Fruit fly (Drosophila melanogaster) whole organism, embryonic: Measurements from ENCODE around the gene Pnn.
A peak's percentile ranks its signal among the peaks of the same experiment; 100 is the strongest.

Experiments used
- CG10209 ChIP-seq: fragments of 200-800 bp; sonication (Bioruptor generic); optimal IDR thresholded peaks from 3 replicates; lab custom pipeline; 2017; ENCODE audit warnings: missing biosample characterization, mild to moderate bottlenecking, missing genetic modification characterization, missing genetic modification reagents
- CG10462 ChIP-seq: fragments of 200-800 bp; sonication (Bioruptor generic); optimal IDR thresholded peaks from 2 replicates; lab custom pipeline; 2016; ENCODE audit warnings: missing biosample characterization, missing genetic modification characterization
- CG11560 ChIP-seq: fragments of 200-800 bp; sonication (Bioruptor generic); IDR thresholded peaks from 3 replicates; pipeline ENCODE4 v1.3.6; 2022; ENCODE audit warnings: missing biosample characterization, missing genetic modification characterization
- CG12659 ChIP-seq: fragments of 200-800 bp; sonication (Bioruptor generic); optimal IDR thresholded peaks from 3 replicates; lab custom pipeline; 2017; ENCODE audit warnings: mild to moderate bottlenecking, missing biosample characterization, missing genetic modification reagents, missing genetic modification characterization
- CG12744 ChIP-seq: fragments of 200-800 bp; sonication (Bioruptor generic); optimal IDR thresholded peaks from 2 replicates; lab custom pipeline; 2016; ENCODE audit warnings: missing biosample characterization, missing genetic modification characterization
- CG13287 ChIP-seq: fragments of 200-800 bp; sonication (Bioruptor generic); IDR thresholded peaks from 2 replicates; pipeline ENCODE4 v1.3.6; 2022; ENCODE audit warnings: missing biosample characterization, missing genetic modification characterization; ENCODE audit not compliant: partially characterized antibody
- CG14710 ChIP-seq: fragments of 200-800 bp; sonication (Bioruptor generic); optimal IDR thresholded peaks from 3 replicates; lab custom pipeline; 2019; ENCODE audit warnings: missing biosample characterization, mild to moderate bottlenecking, missing genetic modification characterization, moderate library complexity
- CG15601 ChIP-seq: fragments of 200-800 bp; sonication (Bioruptor generic); optimal IDR thresholded peaks from 3 replicates; lab custom pipeline; 2019; ENCODE audit warnings: missing biosample characterization, mild to moderate bottlenecking, missing genetic modification characterization, moderate library complexity
- CG1603 ChIP-seq: fragments of 200-800 bp; sonication (Bioruptor generic); optimal IDR thresholded peaks from 2 replicates; lab custom pipeline; 2019; ENCODE audit warnings: missing biosample characterization, mild to moderate bottlenecking, missing genetic modification characterization, moderate library complexity
- CG16815 ChIP-seq: fragments of 200-800 bp; sonication (Bioruptor generic); optimal IDR thresholded peaks from 3 replicates; lab custom pipeline; 2017; ENCODE audit warnings: missing biosample characterization, mild to moderate bottlenecking, missing genetic modification characterization
- CG17328 ChIP-seq: fragments of 200-800 bp; sonication (Bioruptor generic); IDR thresholded peaks from 2 replicates; pipeline ENCODE4 v1.3.6; 2022; ENCODE audit warnings: missing biosample characterization, missing genetic modification characterization
- CG17829 ChIP-seq: fragments of 200-800 bp; optimal IDR thresholded peaks from 2 replicates; lab custom pipeline; 2019; ENCODE audit warnings: missing biosample characterization, mild to moderate bottlenecking, missing genetic modification characterization, moderate library complexity
- CG30020 ChIP-seq: fragments of 200-800 bp; optimal IDR thresholded peaks from 2 replicates; lab custom pipeline; 2019; ENCODE audit warnings: missing biosample characterization, mild to moderate bottlenecking, missing genetic modification characterization, moderate library complexity
- CG3281 ChIP-seq: fragments of 200-800 bp; sonication (Bioruptor generic); optimal IDR thresholded peaks from 3 replicates; lab custom pipeline; 2017; ENCODE audit warnings: missing biosample characterization, mild to moderate bottlenecking, missing genetic modification characterization
- CG34422 ChIP-seq: fragments of 200-800 bp; sonication (Bioruptor generic); IDR thresholded peaks from 3 replicates; pipeline ENCODE4 v1.3.6; 2022; ENCODE audit warnings: missing biosample characterization, missing genetic modification characterization
- CG4328 ChIP-seq: fragments of 200-800 bp; sonication (Bioruptor generic); optimal IDR thresholded peaks from 3 replicates; lab custom pipeline; 2017; ENCODE audit warnings: missing biosample characterization, missing genetic modification reagents, missing genetic modification characterization
- CG4617 ChIP-seq: fragments of 200-800 bp; sonication (Bioruptor generic); optimal IDR thresholded peaks from 3 replicates; lab custom pipeline; 2016; ENCODE audit warnings: missing biosample characterization, missing genetic modification characterization, borderline replicate concordance
- CG8290 ChIP-seq, 3 experiments: fragments of 200-800 bp; sonication (Bioruptor generic); optimal IDR thresholded peaks; 2 replicates each; lab custom pipeline; 2016 to 2019; ENCODE audit warnings: missing biosample characterization in 3 of 3, missing genetic modification characterization in 3 of 3, mild to moderate bottlenecking in 2 of 3, moderate library complexity in 1 of 3
- CG9215 ChIP-seq: fragments of 200-800 bp; sonication (Bioruptor generic); IDR thresholded peaks from 2 replicates; pipeline ENCODE4 v1.3.6; 2022; ENCODE audit warnings: missing biosample characterization, missing genetic modification characterization
- CoRest ChIP-seq: fragments of 200-800 bp; sonication (Bioruptor generic); optimal IDR thresholded peaks from 3 replicates; lab custom pipeline; 2018; ENCODE audit warnings: missing biosample characterization, mild to moderate bottlenecking, missing genetic modification characterization, moderate library complexity
- D ChIP-seq, 2 experiments: fragments of 200-800 bp in 1 of 2; fragments of >200 bp in 1 of 2; sonication (Bioruptor generic) in 1 of 2; optimal IDR thresholded peaks; 2 replicates in 1 of 2; 3 replicates in 1 of 2; lab custom pipeline; 2017; ENCODE audit warnings: mild to moderate bottlenecking in 1 of 2, missing biosample characterization in 1 of 2, missing genetic modification characterization in 1 of 2, missing genetic modification reagents in 1 of 2
- Dek ChIP-seq: fragments of 200-800 bp; sonication (Bioruptor generic); optimal IDR thresholded peaks from 3 replicates; lab custom pipeline; 2019; ENCODE audit warnings: missing biosample characterization, mild to moderate bottlenecking, missing genetic modification characterization, moderate library complexity
- Dip3 ChIP-seq: fragments of 200-800 bp; sonication (Bioruptor generic); optimal IDR thresholded peaks from 3 replicates; lab custom pipeline; 2016; ENCODE audit warnings: missing biosample characterization, missing genetic modification characterization
- Dref ChIP-seq: fragments of 200-800 bp; sonication (Bioruptor generic); IDR thresholded peaks from 2 replicates; pipeline ENCODE4 v1.3.6; 2022; ENCODE audit warnings: missing biosample characterization, missing genetic modification characterization
- E2f2 ChIP-seq: fragments of 200-800 bp; sonication (Bioruptor generic); IDR thresholded peaks from 2 replicates; pipeline ENCODE4 v1.3.6; 2022; ENCODE audit warnings: missing biosample characterization, missing genetic modification characterization
- Elba2 ChIP-seq: fragments of 200-800 bp; sonication (Bioruptor generic); optimal IDR thresholded peaks from 3 replicates; lab custom pipeline; 2016; ENCODE audit warnings: missing biosample characterization, missing genetic modification characterization
- Ets65A ChIP-seq: fragments of 200-800 bp; sonication (Bioruptor generic); peaks from one replicate; lab custom pipeline; 2016; ENCODE audit warnings: missing biosample characterization, missing genetic modification characterization
- Ets97D ChIP-seq: fragments of 200-800 bp; sonication (Bioruptor generic); optimal IDR thresholded peaks from 3 replicates; lab custom pipeline; 2016; ENCODE audit warnings: missing biosample characterization, missing genetic modification characterization
- HLH4C ChIP-seq: fragments of 200-800 bp; sonication (Bioruptor generic); IDR thresholded peaks from 3 replicates; pipeline ENCODE4 v1.3.6; 2022; ENCODE audit warnings: missing biosample characterization, missing genetic modification characterization; ENCODE audit not compliant: partially characterized antibody
- HmgZ ChIP-seq: fragments of 200-800 bp; sonication (Bioruptor generic); optimal IDR thresholded peaks from 2 replicates; lab custom pipeline; 2018; ENCODE audit warnings: missing biosample characterization, mild to moderate bottlenecking, missing genetic modification characterization
- Lhr ChIP-seq: fragments of 200-800 bp; sonication (Bioruptor generic); optimal IDR thresholded peaks from 3 replicates; lab custom pipeline; 2017; ENCODE audit warnings: mild to moderate bottlenecking, missing biosample characterization, missing genetic modification reagents, missing genetic modification characterization
- Med ChIP-seq: fragments of 200-800 bp; sonication (Bioruptor generic); peaks from one replicate; lab custom pipeline; 2016; ENCODE audit warnings: missing biosample characterization, missing genetic modification characterization, mild to moderate bottlenecking, inconsistent platforms, moderate library complexity
- az2 ChIP-seq: fragments of 200-800 bp; sonication (Bioruptor generic); optimal IDR thresholded peaks from 3 replicates; lab custom pipeline; 2016; ENCODE audit warnings: missing biosample characterization, missing genetic modification characterization
- caup ChIP-seq: fragments of 200-800 bp; sonication (Bioruptor generic); optimal IDR thresholded peaks from 3 replicates; lab custom pipeline; 2017; ENCODE audit warnings: missing biosample characterization, mild to moderate bottlenecking, missing genetic modification characterization, moderate library complexity; ENCODE audit not compliant: severe bottlenecking
- chif ChIP-seq, 2 experiments: fragments of 200-800 bp; sonication (Bioruptor generic); optimal IDR thresholded peaks; 3 replicates each; lab custom pipeline; 2016; ENCODE audit warnings: missing biosample characterization in 2 of 2, missing genetic modification characterization in 2 of 2
- dati ChIP-seq: fragments of 200-800 bp; sonication (Bioruptor generic); IDR thresholded peaks from 2 replicates; pipeline ENCODE4 v1.3.6; 2022; ENCODE audit warnings: missing biosample characterization, missing genetic modification characterization
- grau ChIP-seq: fragments of 200-800 bp; optimal IDR thresholded peaks from 3 replicates; lab custom pipeline; 2019; ENCODE audit warnings: missing biosample characterization, mild to moderate bottlenecking, missing genetic modification characterization, moderate library complexity
- nom ChIP-seq: fragments of 200-800 bp; sonication (Bioruptor generic); optimal IDR thresholded peaks from 2 replicates; lab custom pipeline; 2017; ENCODE audit warnings: missing biosample characterization, missing genetic modification characterization, mild to moderate bottlenecking, moderate library complexity, missing genetic modification reagents
- onecut ChIP-seq: fragments of 200-800 bp; sonication (Bioruptor generic); IDR thresholded peaks from 2 replicates; pipeline ENCODE4 v1.3.6; 2022; ENCODE audit warnings: missing biosample characterization, missing genetic modification characterization
- pita ChIP-seq: fragments of 200-800 bp; sonication (Bioruptor generic); optimal IDR thresholded peaks from 2 replicates; lab custom pipeline; 2017; ENCODE audit warnings: missing biosample characterization, mild to moderate bottlenecking, missing genetic modification characterization
- pnt ChIP-seq: fragments of 200-800 bp; sonication (Bioruptor generic); optimal IDR thresholded peaks from 3 replicates; lab custom pipeline; 2016; ENCODE audit warnings: missing biosample characterization, missing genetic modification characterization
- sens ChIP-seq: fragments of 200-800 bp; sonication (Bioruptor generic); peaks from one replicate; lab custom pipeline; 2016; ENCODE audit warnings: missing biosample characterization, missing genetic modification characterization
- stc ChIP-seq: fragments of 200-800 bp; sonication (Bioruptor generic); IDR thresholded peaks from 2 replicates; pipeline ENCODE4 v1.3.6; 2022; ENCODE audit warnings: missing biosample characterization, missing genetic modification characterization
- sug ChIP-seq: fragments of 200-800 bp; optimal IDR thresholded peaks from 2 replicates; lab custom pipeline; 2019; ENCODE audit warnings: missing biosample characterization, mild to moderate bottlenecking, missing genetic modification characterization, moderate library complexity
- tgo ChIP-seq: fragments of 200-800 bp; sonication (Bioruptor generic); IDR thresholded peaks from 3 replicates; pipeline ENCODE4 v1.3.6; 2022; ENCODE audit warnings: missing biosample characterization, missing genetic modification characterization
- tna ChIP-seq: fragments of 200-800 bp; sonication (Bioruptor generic); IDR thresholded peaks from 2 replicates; pipeline ENCODE4 v1.3.6; 2022; ENCODE audit warnings: missing biosample characterization, missing genetic modification characterization; ENCODE audit not compliant: partially characterized antibody
- ttk ChIP-seq: fragments of 200-800 bp; sonication (Bioruptor generic); IDR thresholded peaks from 2 replicates; pipeline ENCODE4 v2.1.2; 2022; ENCODE audit warnings: missing biosample characterization, missing genetic modification characterization

Gene Pnn

dm6 chr3R:9784341-9785062 lies 43.8 kb downstream of the Pnn start, which contains the start of the genes MtnA and CG8500 (continued):
- TF ChIP-seq sug (tag; lab: Kevin White, UChicago) (peak; percentile 40), Ets65A (peak; percentile 77), CG4328 (GFP tag; lab: Kevin White, UChicago) (no peak), stc (GFP tag; lab: Robert Waterston, UW) (0 out of 2 replicates have a peak, but pooled peaks have one; percentile 16), Lhr (GFP tag; lab: Kevin White, UChicago) (peak; percentile 13), pita (peak; percentile 54), CG15601 (tag; lab: Kevin White, UChicago) (no peak), tna (GFP tag; lab: Robert Waterston, UW) (peak; percentile 19; the same call in 1 of the 2 replicates), CG11560 (no peak), grau (tag; lab: Kevin White, UChicago) (no peak), CG10462 (no peak), onecut (GFP tag; lab: Robert Waterston, UW) (peak; percentile 87), HLH4C (GFP tag; lab: Robert Waterston, UW) (0 out of 3 replicates have a peak, but pooled peaks have one; percentile 24), Dek (tag; lab: Kevin White, UChicago) (peak; percentile 53), CG12659 (peak; percentile 20), caup (GFP tag; lab: Kevin White, UChicago) (peak; percentile 13), pnt (no peak), sens (GFP tag; lab: Kevin White, UChicago) (peak; percentile 33), CG30020 (no peak), ttk (no peak), CG4617 (GFP tag; lab: Kevin White, UChicago) (no peak), CG13287 (GFP tag; lab: Robert Waterston, UW) (peak; percentile 51), E2f2 (GFP tag; lab: Robert Waterston, UW) (peak; percentile 68), az2 (no peak), D (optimal IDR thresholded peaks at IDR 0.05; lab: Kevin White, UChicago) (no peak), D (GFP tag; optimal IDR thresholded peaks at IDR 0.05; lab: Kevin White, UChicago) (no peak), HmgZ (tag; lab: Kevin White, UChicago) (peak; percentile 87), CG34422 (GFP tag; lab: Robert Waterston, UW) (peak; percentile 75; the same call in 2 of the 3 replicates), Dref (GFP tag; lab: Robert Waterston, UW) (0 out of 2 replicates have a peak, but pooled peaks have one; percentile 28)

- TF ChIP-seq Elba2 (GFP tag; lab: Kevin White, UChicago) (peak; percentile 37), Dip3 (GFP tag; lab: Kevin White, UChicago) (peak; percentile 52), CG16815 (GFP tag; lab: Kevin White, UChicago) (peak; percentile 11), tgo (GFP tag; lab: Robert Waterston, UW) (peak; percentile 56; the same call in 2 of the 3 replicates), CG10209 (GFP tag; lab: Kevin White, UChicago) (peak; percentile 16), CG17829 (tag; lab: Kevin White, UChicago) (peak; percentile 54), CG3281 (GFP tag; lab: Kevin White, UChicago) (peak; percentile 17), nom (peak; percentile 8), dati (GFP tag; lab: Robert Waterston, UW) (no peak), CG14710 (tag; lab: Kevin White, UChicago) (peak; percentile 70), chif (GFP tag; optimal IDR thresholded peaks at IDR 0.05; lab: Kevin White, UChicago) (peak in 1 of 2 experiments; percentile 37), Med (GFP tag; lab: Kevin White, UChicago) (peak; percentile 85), CG9215 (GFP tag; lab: Robert Waterston, UW) (peak; percentile 29; the same call in 1 of the 2 replicates), CG12744 (peak; percentile 43), Ets97D (GFP tag; lab: Kevin White, UChicago) (peak; percentile 44), CG17328 (GFP tag; lab: Robert Waterston, UW) (no peak), CG8290 (GFP tag; optimal IDR thresholded peaks at IDR 0.05; lab: Kevin White, UChicago) (peak; percentile 45), CG8290 (tag; optimal IDR thresholded peaks at IDR 0.05; lab: Kevin White, UChicago) (no peak), CG1603 (peak; percentile 32), CoRest (peak; percentile 76), D (optimal IDR thresholded peaks at IDR 0.05; lab: Kevin White, UChicago) (no peak), D (GFP tag; optimal IDR thresholded peaks at IDR 0.05; lab: Kevin White, UChicago) (no peak)
Measured at dm6 chr3R:9791177-9791806, 50.6 kb downstream of the Pnn start, which contains the start of the genes CG12945 and CG8507. Gene CG12945 (minus strand): TSS chr3R:9791221. Gene CG8507 (plus strand): TSS chr3R:9791483.
